Worm (Caenorhabditis elegans) whole organism, young adult: Measurements from ENCODE around the gene C10A4.13.

Experiments used
- C06A6.2 ChIP-seq: fragments of 200-800 bp; sonication (Bioruptor generic); conservative IDR thresholded peaks from 2 replicates; pipeline ENCODE4 v1.3.6; 2022; ENCODE audit warnings: missing genetic modification characterization, missing compliant biosample characterization
- F49E8.2 ChIP-seq: sonication (generic microtip); optimal IDR thresholded peaks from 3 replicates; lab custom pipeline; 2017; ENCODE audit warnings: missing genetic modification characterization, mild to moderate bottlenecking, missing compliant biosample characterization, antibody characterized with exemption, moderate library complexity; ENCODE audit not compliant: insufficient read depth
- ama-1 ChIP-seq, 3 experiments: fragments of 150-350 bp in 1 of 3; sonication (generic microtip) in 2 of 3; optimal IDR thresholded peaks; 2 replicates each; lab custom pipeline; 2014 to 2018; ENCODE audit warnings: missing biosample characterization in 2 of 3, missing genetic modification characterization in 2 of 3, missing genetic modification reagents in 2 of 3
- cebp-1 ChIP-seq, 2 experiments: fragments of 200-800 bp in 1 of 2; sonication (Bioruptor generic) in 1 of 2; sonication (generic microtip) in 1 of 2; IDR thresholded peaks in 1 of 2; optimal IDR thresholded peaks in 1 of 2; 2 replicates each; pipeline versions ENCODE4 v1.3.6 to Lab custom; 2017 to 2022; ENCODE audit warnings: missing compliant biosample characterization in 2 of 2, missing genetic modification characterization in 2 of 2, mild to moderate bottlenecking in 1 of 2, missing genetic modification reagents in 1 of 2, moderate library complexity in 1 of 2
- efl-1 ChIP-seq: fragments of 150-350 bp; optimal IDR thresholded peaks from 2 replicates; lab custom pipeline; 2014; ENCODE audit warnings: missing biosample characterization, missing genetic modification reagents, missing genetic modification characterization
- egrh-3 ChIP-seq: fragments of 200-800 bp; sonication (Bioruptor generic); IDR thresholded peaks from 2 replicates; pipeline ENCODE4 v1.3.6; 2022; ENCODE audit warnings: missing genetic modification reagents, missing genetic modification characterization, missing compliant biosample characterization
- lin-54 ChIP-seq: fragments of 200-800 bp; sonication (Bioruptor generic); optimal IDR thresholded peaks from 2 replicates; lab custom pipeline; 2018; ENCODE audit warnings: mild to moderate bottlenecking, missing genetic modification characterization, missing compliant biosample characterization
- nfyb-1 ChIP-seq: fragments of 200-800 bp; sonication (Bioruptor generic); IDR thresholded peaks from 2 replicates; pipeline ENCODE4 v1.3.6; 2022; ENCODE audit warnings: missing genetic modification reagents, missing genetic modification characterization, missing compliant biosample characterization
- nhr-179 ChIP-seq: sonication (generic microtip); optimal IDR thresholded peaks from 2 replicates; lab custom pipeline; 2016; ENCODE audit warnings: mild to moderate bottlenecking, missing genetic modification characterization, missing compliant biosample characterization
- nhr-27 ChIP-seq: fragments of 200-800 bp; sonication (Bioruptor generic); optimal IDR thresholded peaks from 2 replicates; lab custom pipeline; 2018; ENCODE audit warnings: mild to moderate bottlenecking, missing genetic modification characterization, moderate library complexity, missing compliant biosample characterization
- sdz-38 ChIP-seq: sonication (generic microtip); optimal IDR thresholded peaks from 2 replicates; lab custom pipeline; 2016; ENCODE audit warnings: missing genotype, missing genetic modification characterization, missing compliant biosample characterization
- tlf-1 ChIP-seq: fragments of 200-800 bp; sonication (Bioruptor generic); optimal IDR thresholded peaks from 2 replicates; lab custom pipeline; 2018; ENCODE audit warnings: mild to moderate bottlenecking, missing genetic modification characterization, missing compliant biosample characterization
- ztf-26 ChIP-seq: sonication (generic microtip); optimal IDR thresholded peaks from 2 replicates; lab custom pipeline; 2017; ENCODE audit warnings: missing genetic modification characterization, missing compliant biosample characterization

ce11 chrX:7409030-7409429, 11.2 kb upstream of the C10A4.13 start:
- TF ChIP-seq efl-1 (no peak), lin-54 (GFP tag; lab: Kevin White, UChicago) (no peak), C06A6.2 (GFP tag; lab: Robert Waterston, UW) (no peak), nhr-179 (tag; lab: Kevin White, UChicago) (no peak), F49E8.2 (tag; lab: Kevin White, UChicago) (no peak), ama-1 (optimal IDR thresholded peaks at IDR 0.05; lab: Kevin White, UChicago) (no peak), ama-1 (GFP tag; optimal IDR thresholded peaks at IDR 0.05; lab: Kevin White, UChicago) (no peak), nhr-27 (tag; lab: Kevin White, UChicago) (no peak), ztf-26 (tag; lab: Kevin White, UChicago) (no peak), cebp-1 (GFP tag; IDR thresholded peaks at IDR 0.05; lab: Robert Waterston, UW) (no peak), cebp-1 (tag; optimal IDR thresholded peaks at IDR 0.05; lab: Kevin White, UChicago) (no peak), tlf-1 (GFP tag; lab: Kevin White, UChicago) (no peak), egrh-3 (no peak), sdz-38 (tag; lab: Kevin White, UChicago) (no peak), nfyb-1 (GFP tag; lab: Robert Waterston, UW) (no peak)
